Worm (Caenorhabditis elegans): ENCODE measurements around the gene nol-56.

nol-56 gene

DNA sequence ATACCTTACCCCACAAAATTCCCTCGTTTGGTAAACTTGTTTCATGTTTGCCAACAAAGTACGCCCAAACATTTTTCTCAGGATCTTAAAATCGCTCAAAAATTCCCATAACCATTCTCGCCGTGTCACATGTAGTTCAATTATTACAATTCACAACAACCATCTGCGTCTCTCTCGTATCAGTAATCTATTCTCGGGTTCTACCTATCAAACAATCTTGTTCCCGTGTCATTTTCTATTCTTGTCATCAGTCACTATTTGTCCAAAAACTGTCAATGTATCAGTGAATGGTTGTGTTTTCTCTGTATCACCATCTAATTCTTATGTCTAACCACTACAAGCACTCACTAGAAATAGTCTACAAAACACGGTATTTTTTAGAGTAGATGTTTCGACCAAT, 18.4 kb upstream of the nol-56 start (continued):
- no peak for TF ChIP-seq ces-1 (GFP tag; optimal IDR thresholded peaks at IDR 0.05)
- no peak for TF ChIP-seq zfp-2 (tag; optimal IDR thresholded peaks at IDR 0.05)
- TF ChIP-seq Y48G9A.11 (GFP tag; IDR thresholded peaks at IDR 0.05) = no peak
- TF ChIP-seq pha-4 (GFP tag; IDR thresholded peaks at IDR 0.05) = no peak
- TF ChIP-seq pha-4 (tag; optimal IDR thresholded peaks at IDR 0.05) = no peak
- no peak for TF ChIP-seq ctbp-1 (GFP tag; IDR thresholded peaks at IDR 0.05)
- TF ChIP-seq zip-2 (tag; optimal IDR thresholded peaks at IDR 0.05) = no peak
- TF ChIP-seq daf-16 (GFP tag; optimal IDR thresholded peaks at IDR 0.05) = no peak
- peak; percentile 83 for TF ChIP-seq daf-16 (tag; optimal IDR thresholded peaks at IDR 0.05)
- peak; percentile 38 for TF ChIP-seq pqm-1 (tag; optimal IDR thresholded peaks at IDR 0.05)
- no peak for TF ChIP-seq ZK546.5 (tag; optimal IDR thresholded peaks at IDR 0.05)
- TF ChIP-seq nhr-102 (tag; optimal IDR thresholded peaks at IDR 0.05) = no peak
- no peak for TF ChIP-seq ceh-44 (GFP tag; IDR thresholded peaks at IDR 0.05)
- TF ChIP-seq lin-38 (GFP tag; IDR thresholded peaks at IDR 0.05) = no peak
- no peak for TF ChIP-seq nhr-41 (GFP tag; IDR thresholded peaks at IDR 0.05)
- TF ChIP-seq dmd-9 (GFP tag; IDR thresholded peaks at IDR 0.05) = no peak
- TF ChIP-seq ceh-28 (tag; optimal IDR thresholded peaks at IDR 0.05) = no peak
- TF ChIP-seq aly-2 (tag; optimal IDR thresholded peaks at IDR 0.05) = no peak
- peak; percentile 100 for TF ChIP-seq nhr-28 (tag; optimal IDR thresholded peaks at IDR 0.05)
- TF ChIP-seq tra-1 (GFP tag; IDR thresholded peaks at IDR 0.05) = peak; percentile 74; the same call in 1 of the 2 replicates
- peak; percentile 18 for TF ChIP-seq nhr-10 (tag; optimal IDR thresholded peaks at IDR 0.05)
- TF ChIP-seq mdl-1 (tag; optimal IDR thresholded peaks at IDR 0.05) = peak in 1 of 2 experiments; percentile 66
- no peak for TF ChIP-seq lin-13 (GFP tag; optimal IDR thresholded peaks at IDR 0.05)
- peak in 1 of 2 experiments; percentile 42 for TF ChIP-seq unc-62 (GFP tag; optimal IDR thresholded peaks at IDR 0.05 in 1 of 2)
- no peak for TF ChIP-seq unc-62 (tag; optimal IDR thresholded peaks at IDR 0.05)
- no peak for TF ChIP-seq ztf-7 (tag; optimal IDR thresholded peaks at IDR 0.05)
- peak; percentile 89 for TF ChIP-seq dve-1 (tag; optimal IDR thresholded peaks at IDR 0.05; ENCODE audit: insufficient read depth)
- no peak for TF ChIP-seq daf-8 (GFP tag; IDR thresholded peaks at IDR 0.05)
- TF ChIP-seq duxl-1 (tag; optimal IDR thresholded peaks at IDR 0.05; ENCODE audit: poor library complexity) = no peak

DNA sequence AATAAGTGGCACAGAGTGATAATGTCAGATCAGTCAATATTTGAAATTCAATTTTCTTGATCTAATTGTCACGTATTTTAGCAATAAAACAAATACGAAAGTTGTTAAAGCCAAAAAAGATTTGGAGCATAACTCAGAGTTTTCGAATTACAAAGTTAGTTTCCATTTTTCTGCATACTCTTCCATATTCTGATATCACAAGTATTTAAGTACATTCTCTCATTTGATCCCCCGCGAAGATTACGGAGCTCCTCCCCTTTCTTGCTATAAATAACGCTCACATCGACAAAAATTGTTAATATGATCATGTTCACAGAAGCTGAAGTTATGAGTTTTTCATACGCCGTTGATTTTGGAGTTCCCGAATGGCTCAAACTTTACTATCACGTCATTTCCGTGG, 15.5 kb upstream of the nol-56 start, which contains the start of gene sri-20:
Gene sri-20 (plus strand): TSS at position 301 of the 400 bp plus-strand sequence.
- no peak for TF ChIP-seq egl-27 (tag; optimal IDR thresholded peaks at IDR 0.05)
- no peak for TF ChIP-seq set-16 (GFP tag; IDR thresholded peaks at IDR 0.05)
- TF ChIP-seq F44E2.7 (GFP tag; IDR thresholded peaks at IDR 0.05) = no peak
- TF ChIP-seq php-3 (GFP tag; IDR thresholded peaks at IDR 0.05) = no peak
- no peak for TF ChIP-seq F26F4.8 (GFP tag; conservative IDR thresholded peaks at IDR 0.05)
- no peak for TF ChIP-seq zag-1 (tag; optimal IDR thresholded peaks at IDR 0.05)
- no peak for TF ChIP-seq ZK546.5 (tag; optimal IDR thresholded peaks at IDR 0.05)
- no peak for TF ChIP-seq ztf-11 (tag; optimal IDR thresholded peaks at IDR 0.05)
- TF ChIP-seq lin-39 (tag; optimal IDR thresholded peaks at IDR 0.05) = no peak
- no peak for TF ChIP-seq lin-1 (GFP tag; IDR thresholded peaks at IDR 0.05)
- no peak for TF ChIP-seq Y5F2A.4 (GFP tag; optimal IDR thresholded peaks at IDR 0.05)
- no peak for TF ChIP-seq aly-2 (tag; optimal IDR thresholded peaks at IDR 0.05)
- TF ChIP-seq tra-1 (GFP tag; IDR thresholded peaks at IDR 0.05) = no peak
- TF ChIP-seq F10B5.3 (tag; optimal IDR thresholded peaks at IDR 0.05) = no peak
- no peak for TF ChIP-seq madf-5 (GFP tag; IDR thresholded peaks at IDR 0.05)
- no peak for TF ChIP-seq saeg-2 (GFP tag; IDR thresholded peaks at IDR 0.05)
- no peak for TF ChIP-seq lsy-2 (tag; optimal IDR thresholded peaks at IDR 0.05)

Measured in whole organism, L4 larva.